Fruit fly (Drosophila melanogaster): Measurements from ENCODE around the gene pelo.
A peak's percentile ranks its signal among the peaks of the same experiment; 100 is the strongest.

Gene pelo

DNA sequence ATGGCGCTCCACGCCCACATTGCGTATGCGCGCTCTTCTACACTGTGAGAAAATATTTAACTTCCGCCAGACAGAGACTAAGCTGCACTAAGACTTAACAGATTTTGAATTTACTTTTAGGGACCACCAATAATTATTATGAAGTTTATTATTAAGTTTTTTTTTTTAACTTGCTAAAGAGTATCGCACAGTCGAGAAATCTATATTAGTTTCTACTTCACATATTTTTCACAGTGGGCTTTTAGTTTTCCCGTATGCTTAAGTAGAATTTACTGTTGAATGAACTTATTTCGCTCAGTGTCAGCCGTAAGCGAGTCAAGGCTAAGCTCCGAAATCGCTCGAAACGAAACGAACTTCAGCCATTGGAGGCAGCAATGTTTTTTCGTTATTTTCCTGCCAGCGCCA is 40.1 kb upstream of the pelo start (continued):
- TF ChIP-seq CG7987 (GFP tag; optimal IDR thresholded peaks at IDR 0.05) (peak; percentile 15), PHDP (tag; optimal IDR thresholded peaks at IDR 0.05) (peak; percentile 80), CG12744 (GFP tag; optimal IDR thresholded peaks at IDR 0.05) (peak; percentile 48), Scr (GFP tag; IDR thresholded peaks at IDR 0.05; ENCODE audit: partially characterized antibody) (no peak), Trl (optimal IDR thresholded peaks at IDR 0.05) (no peak), Trl (GFP tag; optimal IDR thresholded peaks at IDR 0.05) (no peak), chm (GFP tag; IDR thresholded peaks at IDR 0.05) (0 out of 2 replicates have a peak, but pooled peaks have one; percentile 48), CG34422 (GFP tag; IDR thresholded peaks at IDR 0.05) (peak; percentile 63; the same call in 2 of the 3 replicates), Side (GFP tag; optimal IDR thresholded peaks at IDR 0.05) (no peak), CG10565 (GFP tag; optimal IDR thresholded peaks at IDR 0.05) (no peak), shn (GFP tag; optimal IDR thresholded peaks at IDR 0.05) (peak; percentile 38), Mad (GFP tag; optimal IDR thresholded peaks at IDR 0.05) (peak; percentile 32), CG9437 (GFP tag; optimal IDR thresholded peaks at IDR 0.05) (peak; percentile 68), pb (GFP tag; optimal IDR thresholded peaks at IDR 0.05) (peak; percentile 2), CG32767 (GFP tag; IDR thresholded peaks at IDR 0.05) (peak; percentile 50; the same call in 1 of the 2 replicates), MBD-R2 (GFP tag; IDR thresholded peaks at IDR 0.05) (peak; percentile 43), Hr3 (GFP tag; optimal IDR thresholded peaks at IDR 0.05) (peak; percentile 71), Ets65A (GFP tag) (peak; percentile 85), dpn (GFP tag; optimal IDR thresholded peaks at IDR 0.05) (peak; percentile 46 to 62), croc (GFP tag; conservative IDR thresholded peaks at IDR 0.05) (peak; percentile 42; the same call in 2 of the 3 replicates), Deaf1 (tag; optimal IDR thresholded peaks at IDR 0.05) (peak; percentile 63), Aef1 (GFP tag; IDR thresholded peaks at IDR 0.05) (peak; percentile 70), Nf-YB (GFP tag; optimal IDR thresholded peaks at IDR 0.05) (peak; percentile 41), pan (optimal IDR thresholded peaks at IDR 0.05) (no peak), pan (GFP tag; optimal IDR thresholded peaks at IDR 0.05 in 1 of 2, IDR thresholded peaks at IDR 0.05 in 1 of 2) (peak in 1 of 2 experiments; percentile 65), Dad (GFP tag; optimal IDR thresholded peaks at IDR 0.05) (peak; percentile 51), CG17328 (GFP tag; IDR thresholded peaks at IDR 0.05) (peak; percentile 36), cwo (GFP tag; optimal IDR thresholded peaks at IDR 0.05) (peak; percentile 83), CrebB (tag; optimal IDR thresholded peaks at IDR 0.05) (peak; percentile 46), ham (GFP tag; IDR thresholded peaks at IDR 0.05) (0 out of 2 replicates have a peak, but pooled peaks have one; percentile 50), Atf3 (GFP tag; optimal IDR thresholded peaks at IDR 0.05) (peak; percentile 64), C15 (GFP tag; IDR thresholded peaks at IDR 0.05) (peak; percentile 50; the same call in 1 of the 3 replicates), Nf-YA (GFP tag; IDR thresholded peaks at IDR 0.05) (0 out of 2 replicates have a peak, but pooled peaks have one; percentile 43), Taf1 (GFP tag; IDR thresholded peaks at IDR 0.05) (peak; percentile 49; the same call in 1 of the 2 replicates), sima (GFP tag; optimal IDR thresholded peaks at IDR 0.05) (no peak), chinmo (GFP tag; IDR thresholded peaks at IDR 0.05; ENCODE audit: partially characterized antibody) (no peak), CG13296 (GFP tag; optimal IDR thresholded peaks at IDR 0.05) (peak; percentile 89), CG16815 (GFP tag; optimal IDR thresholded peaks at IDR 0.05) (peak; percentile 48), wdn (GFP tag; IDR thresholded peaks at IDR 0.05) (peak; percentile 52; the same call in 1 of the 2 replicates), CG4707 (GFP tag; optimal IDR thresholded peaks at IDR 0.05) (no peak), CG6813 (GFP tag; optimal IDR thresholded peaks at IDR 0.05) (peak; percentile 70), Hmr (GFP tag; optimal IDR thresholded peaks at IDR 0.05) (peak; percentile 92), crc (GFP tag; optimal IDR thresholded peaks at IDR 0.05) (no peak), Ets97D (GFP tag; optimal IDR thresholded peaks at IDR 0.05) (peak; percentile 37), exex (tag; optimal IDR thresholded peaks at IDR 0.05) (peak; percentile 43), CG12071 (GFP tag; optimal IDR thresholded peaks at IDR 0.05) (peak; percentile 54), CG31441 (GFP tag; IDR thresholded peaks at IDR 0.05) (peak; percentile 80), Blimp-1 (GFP tag; optimal IDR thresholded peaks at IDR 0.05) (peak; percentile 46), tna (GFP tag; IDR thresholded peaks at IDR 0.05; ENCODE audit: partially characterized antibody) (no peak), sr (GFP tag; IDR thresholded peaks at IDR 0.05) (no peak), ken (GFP tag; IDR thresholded peaks at IDR 0.05) (0 out of 3 replicates have a peak, but pooled peaks have one; percentile 33)
